Worm (Caenorhabditis elegans): Measurements from ENCODE around the gene R148.7.

DNA sequence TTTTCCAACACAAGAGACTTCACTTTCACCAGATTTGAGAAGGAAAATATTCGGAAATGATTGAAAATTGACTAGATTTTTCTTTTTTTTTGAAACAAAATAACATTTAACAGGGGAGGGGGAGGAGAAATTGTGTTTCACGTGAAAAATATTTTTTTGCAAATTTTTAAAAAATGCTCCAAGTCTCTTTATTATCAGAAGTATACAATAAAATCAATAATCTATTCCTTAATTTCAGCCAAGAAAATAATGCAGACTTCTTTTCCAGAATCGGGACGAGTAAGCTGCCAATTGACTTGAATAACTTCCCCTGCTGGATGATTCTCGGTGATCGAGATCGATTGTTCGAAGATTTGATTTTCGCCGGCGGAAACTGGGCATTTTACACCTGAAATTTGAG, at the start of gene R148.7:
- no peak for TF ChIP-seq mdl-1 (tag; optimal IDR thresholded peaks at IDR 0.05)
- TF ChIP-seq snpc-4 (tag; optimal IDR thresholded peaks at IDR 0.05), result no peak
- no peak for TF ChIP-seq R02D3.7 (tag; optimal IDR thresholded peaks at IDR 0.05)
- no peak for TF ChIP-seq fos-1 (tag; optimal IDR thresholded peaks at IDR 0.05)
- no peak for TF ChIP-seq ZK546.5 (tag; optimal IDR thresholded peaks at IDR 0.05)
- no peak for TF ChIP-seq nhr-28 (tag; optimal IDR thresholded peaks at IDR 0.05)
- no peak for TF ChIP-seq nhr-25 (tag; optimal IDR thresholded peaks at IDR 0.05)
- no peak for TF ChIP-seq ztf-11 (tag; optimal IDR thresholded peaks at IDR 0.05)
- no peak for TF ChIP-seq elt-1 (tag; optimal IDR thresholded peaks at IDR 0.05)
- no peak for TF ChIP-seq nhr-23 (tag; optimal IDR thresholded peaks at IDR 0.05)
- no peak for TF ChIP-seq unc-62 (GFP tag; optimal IDR thresholded peaks at IDR 0.05)
- no peak for TF ChIP-seq nhr-11 (tag; optimal IDR thresholded peaks at IDR 0.05)
- TF ChIP-seq pqm-1 (tag; optimal IDR thresholded peaks at IDR 0.05), result no peak

All from whole organism, L3 larva.